Fruit fly (Drosophila melanogaster): Measurements from ENCODE around the gene CG6276.

The CG6276 gene

DNA sequence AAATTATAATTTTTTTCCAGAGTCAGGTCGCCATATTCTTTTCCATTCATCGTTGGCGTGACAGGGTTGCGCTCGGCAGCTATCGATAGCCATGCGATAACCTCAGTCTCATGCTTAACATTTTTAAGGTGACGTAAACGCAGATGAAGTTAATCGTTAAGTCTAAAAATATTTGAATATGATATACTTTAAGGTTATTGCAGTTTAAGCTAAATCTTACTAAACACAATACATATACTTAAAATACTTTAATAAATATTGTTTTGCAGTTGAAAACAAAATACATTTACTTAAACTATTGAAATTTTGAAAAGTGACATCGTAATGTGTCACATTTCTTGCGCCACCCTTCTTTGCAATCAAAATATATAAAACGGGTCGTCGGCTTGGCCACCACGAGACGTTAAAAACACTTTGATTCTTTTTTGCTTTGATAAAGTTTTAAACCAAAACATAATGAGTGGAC, 44.7 kb downstream of the CG6276 start, which contains the start of the genes Cp190 and CG4338 (continued):
- TF ChIP-seq Bdp1 (GFP tag; optimal IDR thresholded peaks at IDR 0.05) (peak; percentile 87), Hmr (GFP tag; optimal IDR thresholded peaks at IDR 0.05) (peak; percentile 98), dysf (GFP tag; IDR thresholded peaks at IDR 0.05) (peak; percentile 98), Hr51 (GFP tag; optimal IDR thresholded peaks at IDR 0.05) (peak; percentile 94 to 98), Nf-YA (GFP tag; IDR thresholded peaks at IDR 0.05) (peak; percentile 87), CG1792 (GFP tag; optimal IDR thresholded peaks at IDR 0.05) (peak; percentile 84), Fer3 (tag; optimal IDR thresholded peaks at IDR 0.05) (peak; percentile 99), Trl (optimal IDR thresholded peaks at IDR 0.05) (no peak), Trl (GFP tag; optimal IDR thresholded peaks at IDR 0.05) (peak; percentile 90), CG6175 (GFP tag; IDR thresholded peaks at IDR 0.05) (peak; percentile 90), CG13775 (GFP tag; optimal IDR thresholded peaks at IDR 0.05) (peak; percentile 99), vfl (GFP tag; optimal IDR thresholded peaks at IDR 0.05) (peak; percentile 96), CG1603 (tag; optimal IDR thresholded peaks at IDR 0.05) (peak; percentile 92), bigmax (GFP tag; optimal IDR thresholded peaks at IDR 0.05) (peak; percentile 72), lola (GFP tag; optimal IDR thresholded peaks at IDR 0.05) (peak in 1 of 3 experiments; percentile 99), CG4820 (GFP tag; optimal IDR thresholded peaks at IDR 0.05) (peak; percentile 96), NC2β (GFP tag; optimal IDR thresholded peaks at IDR 0.05) (peak; percentile 88), TFAM (GFP tag; optimal IDR thresholded peaks at IDR 0.05) (peak; percentile 86), CG13296 (GFP tag; optimal IDR thresholded peaks at IDR 0.05) (peak; percentile 99), CG7556 (GFP tag; optimal IDR thresholded peaks at IDR 0.05) (peak; percentile 98), dati (GFP tag; IDR thresholded peaks at IDR 0.05) (peak; percentile 61; the same call in 1 of the 2 replicates), sima (GFP tag; optimal IDR thresholded peaks at IDR 0.05) (peak; percentile 75), schlank (tag; optimal IDR thresholded peaks at IDR 0.05) (peak; percentile 93), CG6254 (GFP tag; optimal IDR thresholded peaks at IDR 0.05) (peak; percentile 93), Meics (GFP tag; optimal IDR thresholded peaks at IDR 0.05) (peak; percentile 98), Ets97D (GFP tag; optimal IDR thresholded peaks at IDR 0.05) (peak; percentile 94), fd3F (GFP tag; optimal IDR thresholded peaks at IDR 0.05) (peak; percentile 98), CHES-1-like (GFP tag; optimal IDR thresholded peaks at IDR 0.05) (peak; percentile 89), CG11695 (GFP tag; IDR thresholded peaks at IDR 0.05) (peak; percentile 97), Opbp (GFP tag; IDR thresholded peaks at IDR 0.05; ENCODE audit: partially characterized antibody) (peak; percentile 80), so (GFP tag; IDR thresholded peaks at IDR 0.05) (peak; percentile 96), Bgb (GFP tag; IDR thresholded peaks at IDR 0.05; ENCODE audit: partially characterized antibody) (peak; percentile 82), Ravus (GFP tag; IDR thresholded peaks at IDR 0.05) (peak; percentile 89), gem (tag; optimal IDR thresholded peaks at IDR 0.05) (peak; percentile 99), Lhr (GFP tag; optimal IDR thresholded peaks at IDR 0.05) (peak; percentile 91), CG1647 (GFP tag; optimal IDR thresholded peaks at IDR 0.05) (peak; percentile 91), fru (optimal IDR thresholded peaks at IDR 0.05) (no peak), Ets65A (GFP tag) (peak; percentile 99), eve (GFP tag; optimal IDR thresholded peaks at IDR 0.05) (peak in 1 of 2 experiments; percentile 61), PHDP (tag; optimal IDR thresholded peaks at IDR 0.05) (peak; percentile 99), sens-2 (GFP tag; IDR thresholded peaks at IDR 0.05) (peak; percentile 94), CG9817 (tag; optimal IDR thresholded peaks at IDR 0.05) (peak; percentile 99), H2.0 (GFP tag; IDR thresholded peaks at IDR 0.05) (peak; percentile 95), B-H1 (GFP tag; IDR thresholded peaks at IDR 0.05) (peak; percentile 91), Oaz (GFP tag; IDR thresholded peaks at IDR 0.05) (peak; percentile 90), sob (GFP tag; IDR thresholded peaks at IDR 0.05) (peak; percentile 96), CG6791 (GFP tag; IDR thresholded peaks at IDR 0.05; ENCODE audit: partially characterized antibody) (peak; percentile 83), CG8388 (GFP tag; optimal IDR thresholded peaks at IDR 0.05) (peak; percentile 98), insv (GFP tag; optimal IDR thresholded peaks at IDR 0.05) (peak in 1 of 2 experiments; percentile 85), sc (optimal IDR thresholded peaks at IDR 0.05) (no peak), sc (GFP tag; optimal IDR thresholded peaks at IDR 0.05) (peak; percentile 97)

All from whole organism, embryonic.